Fruit fly (Drosophila melanogaster): ENCODE data around the gene Mgat4b.

- TF ChIP-seq cnc (optimal IDR thresholded peaks at IDR 0.05) (no peak), kay (GFP tag; ENCODE audit: borderline replicate concordance) (peak; percentile 87), CG11617 (GFP tag; optimal IDR thresholded peaks at IDR 0.05) (no peak), toe (GFP tag; optimal IDR thresholded peaks at IDR 0.05) (no peak), CG1620 (GFP tag; optimal IDR thresholded peaks at IDR 0.05) (no peak)
Measured at dm6 chr3L:14760949-14761348, 8.1 kb downstream of the Mgat4b start, which contains the start of gene Trl.
